Worm (Caenorhabditis elegans): Measurements from ENCODE around the gene cng-3.

Gene cng-3

DNA sequence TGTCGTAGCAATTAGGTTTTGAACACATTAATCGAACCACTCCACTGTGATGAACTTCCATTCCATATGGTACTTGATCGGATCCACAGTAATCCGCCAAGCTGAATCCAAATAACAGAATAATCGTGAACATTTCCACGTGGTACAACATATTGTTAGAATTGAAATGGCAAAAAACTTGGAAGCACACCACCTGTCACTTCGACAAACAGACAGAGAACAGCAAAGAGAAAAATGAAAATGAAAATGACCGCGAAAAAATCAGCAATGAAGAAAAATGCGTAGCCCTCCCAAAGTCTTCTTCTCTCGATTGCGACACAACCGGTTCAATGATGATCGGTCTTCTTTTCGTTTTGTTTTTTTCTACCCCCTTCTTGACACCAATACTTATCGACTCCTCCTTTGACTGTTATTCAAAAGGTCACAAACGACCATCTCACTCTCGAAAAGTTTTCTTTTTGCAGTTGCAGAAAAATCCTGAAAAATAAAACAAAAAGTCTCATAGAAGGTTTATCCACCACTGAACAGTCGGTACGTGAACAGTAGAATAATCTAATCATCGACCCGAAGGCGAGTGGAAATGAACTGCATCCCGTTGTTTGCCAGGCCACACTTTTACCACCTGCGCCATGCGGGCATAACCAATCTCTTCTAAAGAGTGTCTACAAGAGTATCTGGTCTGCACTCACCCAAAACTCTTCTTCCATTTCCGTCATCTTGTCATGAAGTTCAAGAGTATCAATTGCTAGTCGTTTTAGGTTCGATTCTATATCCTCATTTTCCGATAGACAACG is 3.5 kb downstream of the cng-3 start, which contains the start of gene wrt-3 (continued):
- TF ChIP-seq nfya-1 (tag; optimal IDR thresholded peaks at IDR 0.05), result peak; percentile 50
- TF ChIP-seq che-1 (tag; optimal IDR thresholded peaks at IDR 0.05), result peak; percentile 95
- TF ChIP-seq hlh-8 (tag; optimal IDR thresholded peaks at IDR 0.05), result peak; percentile 84
- peak; percentile 43 for TF ChIP-seq unc-42 (tag; optimal IDR thresholded peaks at IDR 0.05)
- peak; percentile 94 for TF ChIP-seq ztf-16 (tag; optimal IDR thresholded peaks at IDR 0.05)
- peak; percentile 19 for TF ChIP-seq ceh-30 (tag; optimal IDR thresholded peaks at IDR 0.05)
- TF ChIP-seq ceh-34 (tag; optimal IDR thresholded peaks at IDR 0.05), result peak; percentile 93
- peak; percentile 91 for TF ChIP-seq hlh-13 (GFP tag; optimal IDR thresholded peaks at IDR 0.05)
- peak; percentile 87 for TF ChIP-seq C08G9.2 (tag; optimal IDR thresholded peaks at IDR 0.05)
- TF ChIP-seq ceh-18 (tag; optimal IDR thresholded peaks at IDR 0.05), result peak; percentile 82
- peak; percentile 90 for TF ChIP-seq ceh-24 (tag; optimal IDR thresholded peaks at IDR 0.05)
- TF ChIP-seq pat-9 (tag; optimal IDR thresholded peaks at IDR 0.05), result peak; percentile 93
- peak; percentile 97 for TF ChIP-seq hlh-6 (tag; optimal IDR thresholded peaks at IDR 0.05)
- peak; percentile 94 for TF ChIP-seq ref-2 (tag; optimal IDR thresholded peaks at IDR 0.05)
- peak; percentile 93 for TF ChIP-seq lin-11 (tag; optimal IDR thresholded peaks at IDR 0.05)
- peak; percentile 87 for TF ChIP-seq nhr-232 (tag; optimal IDR thresholded peaks at IDR 0.05)
- TF ChIP-seq sox-4 (tag; optimal IDR thresholded peaks at IDR 0.05), result peak; percentile 94
- TF ChIP-seq ceh-31 (tag; optimal IDR thresholded peaks at IDR 0.05), result peak; percentile 71

DNA sequence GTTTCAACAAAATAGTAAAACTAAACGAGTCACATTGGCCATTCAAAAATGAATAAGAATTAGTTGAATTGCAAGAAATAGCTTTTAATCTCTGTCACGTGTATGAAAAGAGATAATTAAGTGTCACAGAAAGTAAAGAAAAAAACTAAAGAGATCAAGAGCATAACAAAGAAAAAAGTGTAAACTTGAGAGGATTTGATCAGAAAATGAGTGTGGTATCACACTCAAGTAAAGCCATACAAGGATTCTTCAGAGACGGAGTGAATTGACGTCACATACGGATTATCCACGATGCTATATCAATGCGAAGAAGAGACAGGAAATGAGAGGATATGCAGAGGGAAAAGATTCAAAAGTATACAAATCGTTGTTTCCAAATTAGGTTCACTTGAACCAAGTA is 11.5 kb downstream of the cng-3 start:
- no peak for TF ChIP-seq madf-2 (tag; optimal IDR thresholded peaks at IDR 0.05)
- no peak for TF ChIP-seq pag-3 (tag; optimal IDR thresholded peaks at IDR 0.05; ENCODE audit: borderline replicate concordance)
- TF ChIP-seq eyg-1 (tag; optimal IDR thresholded peaks at IDR 0.05), result no peak
- TF ChIP-seq ahr-1 (tag; optimal IDR thresholded peaks at IDR 0.05), result no peak
- no peak for TF ChIP-seq hlh-13 (GFP tag; optimal IDR thresholded peaks at IDR 0.05)
- no peak for TF ChIP-seq fkh-10 (GFP tag; optimal IDR thresholded peaks at IDR 0.05)
- TF ChIP-seq tbx-2 (tag; optimal IDR thresholded peaks at IDR 0.05), result no peak
- TF ChIP-seq zip-5 (tag; optimal IDR thresholded peaks at IDR 0.05), result no peak
- TF ChIP-seq ceh-18 (tag; optimal IDR thresholded peaks at IDR 0.05), result no peak
- no peak for TF ChIP-seq nfya-1 (tag; optimal IDR thresholded peaks at IDR 0.05)
- no peak for TF ChIP-seq ceh-31 (tag; optimal IDR thresholded peaks at IDR 0.05)
- TF ChIP-seq lim-6 (tag; optimal IDR thresholded peaks at IDR 0.05), result no peak
- TF ChIP-seq sdc-2 (tag; optimal IDR thresholded peaks at IDR 0.05), result no peak
- TF ChIP-seq gmeb-2 (tag; optimal IDR thresholded peaks at IDR 0.05), result no peak
- no peak for TF ChIP-seq ceh-2 (tag; optimal IDR thresholded peaks at IDR 0.05)
- TF ChIP-seq ceh-14 (tag; optimal IDR thresholded peaks at IDR 0.05), result no peak
- no peak for TF ChIP-seq odd-2 (tag; optimal IDR thresholded peaks at IDR 0.05)
- TF ChIP-seq nhr-232 (tag; optimal IDR thresholded peaks at IDR 0.05), result no peak

DNA sequence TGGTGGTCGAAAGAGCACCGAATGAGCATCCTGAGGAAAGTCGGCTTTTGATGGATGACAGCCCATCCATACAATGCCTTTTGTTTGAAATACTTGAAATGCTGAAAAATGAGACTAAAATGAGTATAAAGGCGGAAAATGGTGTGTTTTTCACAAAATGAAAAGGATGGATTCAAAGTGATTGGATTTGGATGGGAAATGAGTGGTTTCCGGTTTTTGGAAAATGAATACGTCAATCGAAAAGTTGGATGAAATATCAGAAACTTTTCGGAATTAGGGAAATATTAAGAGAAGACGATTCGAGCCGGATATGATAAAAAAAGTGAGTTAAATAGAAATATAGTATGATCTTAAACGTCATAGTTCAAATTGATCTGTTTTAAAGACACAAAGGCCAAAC is 13.4 kb downstream of the cng-3 start, which contains the start of gene F38E11.6:
F38E11.6 (minus strand) TSS at position 101 of the 400 bp plus-strand sequence.
- no peak for TF ChIP-seq ceh-34 (tag; optimal IDR thresholded peaks at IDR 0.05)
- TF ChIP-seq tbx-2 (tag; optimal IDR thresholded peaks at IDR 0.05), result no peak
- no peak for TF ChIP-seq ceh-48 (tag; optimal IDR thresholded peaks at IDR 0.05)
- no peak for TF ChIP-seq sdc-2 (tag; optimal IDR thresholded peaks at IDR 0.05)
- TF ChIP-seq zip-5 (tag; optimal IDR thresholded peaks at IDR 0.05), result no peak
- TF ChIP-seq C38D4.7 (GFP tag; optimal IDR thresholded peaks at IDR 0.05), result no peak
- no peak for TF ChIP-seq hlh-30 (tag; optimal IDR thresholded peaks at IDR 0.05; ENCODE audit: insufficient read depth)
- TF ChIP-seq Y22D7AL.16 (tag; optimal IDR thresholded peaks at IDR 0.05), result no peak
- no peak for TF ChIP-seq pha-4 (tag; optimal IDR thresholded peaks at IDR 0.05)
- no peak for TF ChIP-seq pag-3 (tag; optimal IDR thresholded peaks at IDR 0.05; ENCODE audit: borderline replicate concordance)
- no peak for TF ChIP-seq hlh-6 (tag; optimal IDR thresholded peaks at IDR 0.05)
- TF ChIP-seq eyg-1 (tag; optimal IDR thresholded peaks at IDR 0.05), result no peak
- no peak for TF ChIP-seq ceh-14 (tag; optimal IDR thresholded peaks at IDR 0.05)
- no peak for TF ChIP-seq syd-9 (tag; optimal IDR thresholded peaks at IDR 0.05)
- TF ChIP-seq hlh-8 (tag; optimal IDR thresholded peaks at IDR 0.05), result no peak
- TF ChIP-seq lim-6 (tag; optimal IDR thresholded peaks at IDR 0.05), result no peak
- no peak for TF ChIP-seq T23F11.4 (GFP tag; optimal IDR thresholded peaks at IDR 0.05)
- TF ChIP-seq pat-9 (tag; optimal IDR thresholded peaks at IDR 0.05), result no peak

All from whole organism, late embryonic.